Fruit fly (Drosophila melanogaster): ENCODE results near the gene Aps.

DNA sequence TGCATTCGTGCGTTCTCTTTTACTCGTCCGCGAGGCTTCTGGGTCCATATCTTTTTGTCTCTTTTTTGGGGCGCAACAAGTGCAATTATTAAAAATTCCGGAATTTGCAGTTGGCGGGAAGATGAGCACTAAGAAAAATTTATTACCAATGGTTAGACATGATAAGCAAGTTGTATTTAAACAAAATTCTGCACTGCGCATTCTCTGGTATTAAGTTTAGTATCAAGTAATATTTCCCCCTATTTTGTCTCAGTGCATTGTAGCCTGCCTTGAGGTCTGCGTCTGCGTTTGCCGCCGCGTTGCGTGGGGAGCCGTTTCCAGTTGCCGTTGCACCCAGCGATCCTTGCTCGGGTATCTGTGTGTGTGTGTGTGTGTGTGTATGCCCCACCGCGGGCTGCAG is 41.4 kb upstream of the Aps start:
- TF ChIP-seq Sox14 (GFP tag; optimal IDR thresholded peaks at IDR 0.05) (peak; percentile 63), CG16779 (tag; optimal IDR thresholded peaks at IDR 0.05) (peak; percentile 28), Gug (GFP tag; IDR thresholded peaks at IDR 0.05) (no peak), OdsH (GFP tag; optimal IDR thresholded peaks at IDR 0.05) (peak; percentile 40)

Data from whole organism, prepupa.